Worm (Caenorhabditis elegans) whole organism, L4/young adult: Measurements from ENCODE around the gene bus-8B.

Experiments
- W03F9.2 ChIP-seq: fragments of 150-350 bp; optimal IDR thresholded peaks from 2 replicates; lab custom pipeline; 2014; ENCODE audit warnings: missing biosample characterization, missing genetic modification characterization
- dao-5 ChIP-seq: sonication (generic microtip); optimal IDR thresholded peaks from 2 replicates; lab custom pipeline; 2016; ENCODE audit warnings: missing genotype, missing genetic modification characterization, moderate library complexity, missing compliant biosample characterization
- him-1 ChIP-seq: sonication (generic microtip); optimal IDR thresholded peaks from 2 replicates; lab custom pipeline; 2016; ENCODE audit warnings: missing genotype, missing genetic modification reagents, missing genetic modification characterization, missing compliant biosample characterization

The bus-8B gene

ce11 chrX:5492820-5493382 lies at the start of gene bus-8B, which contains the start of gene bus-8A:
Gene bus-8B (plus strand): TSS chrX:5493332.
Gene bus-8A (plus strand): TSS chrX:5492915.
- TF ChIP-seq him-1 (tag; lab: Kevin White, UChicago) (no peak), W03F9.2 (tag; lab: Kevin White, UChicago) (no peak), dao-5 (tag; lab: Kevin White, UChicago) (no peak)

DNA sequence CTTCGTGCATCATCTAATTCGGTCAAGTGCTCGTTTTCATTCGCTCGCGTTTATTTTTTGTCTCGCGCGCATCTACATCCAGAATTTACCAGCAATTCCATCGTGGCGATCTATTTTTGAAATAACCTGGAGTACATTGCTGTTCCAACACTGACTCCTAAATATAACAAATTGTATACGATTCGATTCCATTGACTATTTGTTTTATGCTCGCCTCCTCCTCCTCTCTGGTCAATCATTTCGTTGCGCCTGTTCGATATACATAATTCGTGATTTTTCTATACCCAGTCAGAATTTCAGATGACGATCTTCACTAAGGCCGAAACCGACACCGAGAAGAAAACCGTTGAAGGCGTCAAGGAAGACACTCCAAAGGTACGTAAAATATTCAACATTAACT lies 48.3 kb upstream of the bus-8B start, which contains the start of gene itm-2:
TSS of gene itm-2 (plus strand) at position 301 of the 400 bp plus-strand sequence.
- TF ChIP-seq him-1 (tag; lab: Kevin White, UChicago) (no peak), W03F9.2 (tag; lab: Kevin White, UChicago) (no peak), dao-5 (tag; lab: Kevin White, UChicago) (no peak)

DNA sequence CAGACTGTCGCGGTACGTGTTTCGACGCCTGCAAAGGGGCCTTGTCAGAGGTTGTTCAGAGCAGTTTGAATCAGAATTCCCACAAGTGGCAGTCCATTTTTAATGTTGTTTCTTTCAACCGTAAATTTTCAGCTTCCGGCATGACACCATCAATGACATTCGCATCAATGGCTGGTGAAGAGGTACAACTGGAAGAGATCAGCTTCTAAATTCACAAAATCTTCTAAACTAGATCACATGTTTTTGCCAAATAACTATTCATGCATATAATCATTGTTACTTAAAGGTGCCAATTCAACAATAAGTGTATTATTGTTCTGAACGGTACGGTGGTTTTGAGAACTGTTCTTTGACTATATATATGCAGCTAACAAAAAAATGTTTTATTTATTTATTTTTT lies 45.8 kb upstream of the bus-8B start:
- no peak for TF ChIP-seq him-1 (tag; lab: Kevin White, UChicago)
- no peak for TF ChIP-seq W03F9.2 (tag; lab: Kevin White, UChicago)
- no peak for TF ChIP-seq dao-5 (tag; lab: Kevin White, UChicago)

DNA sequence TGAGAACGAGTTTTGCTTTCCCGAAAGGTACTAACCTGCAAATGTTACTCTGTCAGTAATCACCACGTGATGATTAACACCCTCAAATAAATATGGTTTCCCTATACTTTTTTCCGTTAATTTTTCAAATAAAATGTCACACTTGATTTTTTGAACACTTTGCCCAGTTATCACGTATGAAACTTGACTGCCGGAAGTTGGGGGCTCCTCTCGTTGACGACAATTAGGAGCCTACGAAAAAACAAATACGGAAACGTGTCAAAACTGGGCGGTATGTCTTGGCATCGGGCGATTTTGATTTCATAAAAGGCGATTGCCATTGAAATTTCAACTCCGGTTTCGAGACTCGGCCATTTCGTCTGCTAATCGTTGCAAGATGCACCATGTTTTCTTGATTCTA lies 45.2 kb upstream of the bus-8B start, which contains the start of gene C25F6.8:
TSS of gene C25F6.8 (plus strand) at position 301 of the 400 bp plus-strand sequence.
- no peak for TF ChIP-seq dao-5 (tag; lab: Kevin White, UChicago)
- TF ChIP-seq W03F9.2 (tag; lab: Kevin White, UChicago) = no peak
- no peak for TF ChIP-seq him-1 (tag; lab: Kevin White, UChicago)

DNA sequence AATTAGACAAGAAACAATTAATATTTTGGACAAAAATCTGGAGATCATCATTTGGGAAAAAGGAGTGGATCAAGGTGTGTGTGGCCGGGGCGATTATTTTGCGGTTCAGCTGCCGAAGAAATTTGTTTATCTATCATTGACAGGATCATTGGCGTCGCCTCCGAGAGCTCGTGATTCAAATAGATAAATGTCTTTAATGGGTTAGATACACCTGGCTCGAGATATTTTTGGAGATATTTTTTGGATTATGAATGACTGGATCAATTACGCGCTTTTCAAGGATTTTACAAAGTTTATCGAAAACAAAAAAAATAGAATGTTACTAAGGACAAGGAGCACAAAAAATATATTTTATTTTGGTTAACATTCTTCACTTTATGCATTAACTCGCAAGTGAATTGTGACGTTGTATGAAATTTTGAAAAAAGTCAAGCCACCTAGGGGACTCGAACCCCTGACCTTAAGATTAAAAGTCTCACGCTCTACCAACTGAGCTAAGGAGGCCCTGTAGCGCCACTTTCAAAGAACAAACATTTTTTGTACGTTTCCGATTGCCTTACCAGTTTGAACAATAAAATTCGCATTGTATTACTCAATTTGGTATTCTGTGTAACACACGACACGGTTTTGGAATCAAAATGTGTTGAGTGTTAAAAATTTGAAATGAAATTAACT lies 42.2 kb upstream of the bus-8B start, which contains the start of gene C25F6.6:
TSS of gene C25F6.6 (minus strand) at position 51 of the 675 bp plus-strand sequence.
- TF ChIP-seq dao-5 (tag; lab: Kevin White, UChicago) (no peak), W03F9.2 (tag; lab: Kevin White, UChicago) (no peak), him-1 (tag; lab: Kevin White, UChicago) (no peak)

ce11 chrX:5451706-5452105 lies 41.4 kb upstream of the bus-8B start:
- no peak for TF ChIP-seq dao-5 (tag; lab: Kevin White, UChicago)
- no peak for TF ChIP-seq him-1 (tag; lab: Kevin White, UChicago)
- TF ChIP-seq W03F9.2 (tag; lab: Kevin White, UChicago) = no peak

DNA sequence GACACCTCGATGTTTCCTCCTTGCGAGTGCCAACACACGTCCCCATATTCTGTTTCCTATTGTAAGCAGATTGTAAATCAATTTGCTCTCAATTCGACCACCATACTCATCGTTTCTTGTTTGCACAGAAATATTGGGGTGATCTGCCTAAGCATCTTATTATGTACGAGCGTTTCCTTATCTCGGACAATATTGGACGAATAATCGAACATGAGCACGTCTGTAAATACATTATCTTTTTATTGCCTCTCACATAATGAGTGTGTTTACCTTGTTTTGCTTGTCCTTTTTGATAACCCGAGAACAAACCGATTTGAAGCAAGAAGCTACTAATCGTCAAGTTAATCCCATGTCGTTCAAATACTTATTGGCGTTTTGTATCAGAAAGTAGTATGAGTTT lies 38.0 kb upstream of the bus-8B start:
- TF ChIP-seq him-1 (tag; lab: Kevin White, UChicago) = no peak
- no peak for TF ChIP-seq W03F9.2 (tag; lab: Kevin White, UChicago)
- TF ChIP-seq dao-5 (tag; lab: Kevin White, UChicago) = no peak

- TF ChIP-seq dao-5 (tag; lab: Kevin White, UChicago) (no peak), him-1 (tag; lab: Kevin White, UChicago) (no peak), W03F9.2 (tag; lab: Kevin White, UChicago) (no peak)
Measured at ce11 chrX:5457184-5457583, 35.9 kb upstream of the bus-8B start.

DNA sequence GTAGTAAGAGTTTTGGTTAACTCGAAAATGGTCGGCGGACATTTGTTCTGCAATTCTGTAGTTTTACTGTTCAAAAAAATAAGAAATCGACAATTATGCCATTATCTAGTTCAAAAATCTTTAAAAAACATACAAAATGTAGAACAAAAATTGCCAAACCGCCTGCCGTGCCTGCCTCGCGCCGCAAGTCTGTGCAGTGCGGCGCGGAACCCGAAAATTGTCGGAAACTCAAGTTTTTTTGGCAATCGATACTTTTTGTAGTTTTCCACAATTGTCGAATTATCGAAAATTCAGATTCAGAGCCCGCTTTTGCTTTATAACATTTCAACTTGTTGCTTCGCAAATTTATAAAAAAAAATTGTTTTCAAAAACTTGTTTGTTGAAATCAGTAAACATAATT lies 35.1 kb upstream of the bus-8B start:
- TF ChIP-seq W03F9.2 (tag; lab: Kevin White, UChicago) = no peak
- no peak for TF ChIP-seq dao-5 (tag; lab: Kevin White, UChicago)
- no peak for TF ChIP-seq him-1 (tag; lab: Kevin White, UChicago)

DNA sequence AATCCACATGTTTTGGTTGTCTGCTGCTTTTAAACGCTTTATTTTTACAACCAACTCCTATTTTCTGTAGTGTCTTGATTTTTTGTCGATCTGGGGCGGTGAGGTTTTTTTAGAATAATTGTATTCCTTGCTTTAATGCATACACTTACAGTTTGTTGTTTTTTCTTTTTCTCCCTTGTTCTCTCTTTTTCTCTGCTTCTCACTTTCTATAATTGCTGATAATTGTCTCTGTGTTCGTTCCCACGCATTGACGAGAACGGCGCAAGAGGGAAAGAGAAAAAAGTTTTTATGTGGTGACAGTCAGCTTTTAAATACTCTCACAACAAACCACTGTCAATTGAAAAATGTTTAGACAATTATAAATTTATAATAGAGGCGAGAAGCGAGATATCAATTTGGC lies 34.4 kb upstream of the bus-8B start:
- TF ChIP-seq W03F9.2 (tag; lab: Kevin White, UChicago) = no peak
- no peak for TF ChIP-seq dao-5 (tag; lab: Kevin White, UChicago)
- TF ChIP-seq him-1 (tag; lab: Kevin White, UChicago) = no peak

- TF ChIP-seq dao-5 (tag; lab: Kevin White, UChicago) (no peak), him-1 (tag; lab: Kevin White, UChicago) (no peak), W03F9.2 (tag; lab: Kevin White, UChicago) (no peak)
Measured at ce11 chrX:5460930-5461329, 32.2 kb upstream of the bus-8B start, which contains the start of gene ddr-1. Gene ddr-1 (plus strand): TSS chrX:5461230.

DNA sequence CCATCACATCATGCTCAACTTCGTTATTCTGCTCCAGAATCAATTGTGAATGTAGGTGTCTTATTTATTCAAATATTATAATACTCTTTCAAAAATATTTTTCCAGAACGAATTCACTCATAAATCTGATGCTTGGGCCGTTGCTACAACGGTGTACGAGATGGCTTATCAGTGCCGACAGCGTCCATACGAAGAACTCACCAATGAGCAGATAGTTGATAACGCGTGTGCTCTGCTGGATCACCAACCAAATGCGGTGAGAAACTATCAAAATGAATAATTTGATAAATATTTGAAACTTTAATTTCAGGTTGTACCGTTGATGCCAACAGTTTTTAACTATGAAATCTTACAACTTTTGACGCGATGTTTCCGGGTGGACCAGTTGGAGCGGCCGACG lies 27.5 kb upstream of the bus-8B start:
- TF ChIP-seq W03F9.2 (tag; lab: Kevin White, UChicago) (no peak), dao-5 (tag; lab: Kevin White, UChicago) (no peak), him-1 (tag; lab: Kevin White, UChicago) (no peak)

- TF ChIP-seq W03F9.2 (tag; lab: Kevin White, UChicago) (no peak), dao-5 (tag; lab: Kevin White, UChicago) (no peak), him-1 (tag; lab: Kevin White, UChicago) (no peak)
Measured at ce11 chrX:5466149-5466548, 27.0 kb upstream of the bus-8B start.
